Worm (Caenorhabditis elegans) whole organism, L4 larva: ENCODE measurements around the gene F13B12.1.

Experiments used
- R02D3.7 ChIP-seq: fragments of 150-350 bp; sonication (generic microtip); optimal IDR thresholded peaks from 3 replicates; lab custom pipeline; 2014; ENCODE audit warnings: missing biosample characterization, missing genetic modification characterization
- pha-4 ChIP-seq, 2 experiments: fragments of 150-350 bp in 1 of 2; fragments of 200-800 bp in 1 of 2; sonication (Bioruptor generic) in 1 of 2; IDR thresholded peaks in 1 of 2; optimal IDR thresholded peaks in 1 of 2; 2 replicates each; pipeline versions ENCODE4 v1.3.6 to Lab custom; 2014 to 2022; ENCODE audit warnings: missing genetic modification characterization in 2 of 2, missing genetic modification reagents in 2 of 2, missing biosample characterization in 1 of 2, missing compliant biosample characterization in 1 of 2

ce11 chrIV:10420440-10420839 lies 4.0 kb downstream of the F13B12.1 start:
- TF ChIP-seq R02D3.7 (tag; lab: Kevin White, UChicago) (no peak), pha-4 (GFP tag; IDR thresholded peaks at IDR 0.05; lab: Robert Waterston, UW) (no peak), pha-4 (tag; optimal IDR thresholded peaks at IDR 0.05; lab: Kevin White, UChicago) (no peak)
